Worm (Caenorhabditis elegans) whole organism, young adult: ENCODE results near the gene T20D4.3.
A peak's percentile ranks its signal among the peaks of the same experiment; 100 is the strongest.

ENCODE experiments used
- D2030.7 ChIP-seq: fragments of 200-800 bp; sonication (Bioruptor generic); IDR thresholded peaks from 2 replicates; pipeline ENCODE4 v1.3.6; 2022; ENCODE audit warnings: missing genetic modification reagents, missing genetic modification characterization, missing compliant biosample characterization
- F57A8.1 ChIP-seq: fragments of 200-800 bp; sonication (Bioruptor generic); optimal IDR thresholded peaks from 2 replicates; lab custom pipeline; 2018; ENCODE audit warnings: mild to moderate bottlenecking, missing genetic modification characterization, moderate library complexity, missing compliant biosample characterization
- K12H6.12 ChIP-seq: fragments of 200-800 bp; sonication (Bioruptor generic); optimal IDR thresholded peaks from 2 replicates; lab custom pipeline; 2018; ENCODE audit warnings: mild to moderate bottlenecking, missing genetic modification characterization, missing compliant biosample characterization
- Y53F4B.3 ChIP-seq: fragments of 200-800 bp; sonication (Bioruptor generic); IDR thresholded peaks from 2 replicates; pipeline ENCODE4 v1.3.6; 2022; ENCODE audit warnings: missing genetic modification reagents, missing genetic modification characterization, missing compliant biosample characterization
- Y56A3A.18 ChIP-seq: fragments of 200-800 bp; sonication (Bioruptor generic); IDR thresholded peaks from 2 replicates; pipeline ENCODE4 v1.3.6; 2022; ENCODE audit warnings: missing genetic modification reagents, missing genetic modification characterization, missing compliant biosample characterization
- Y95B8A.8 ChIP-seq: fragments of 200-800 bp; sonication (Bioruptor generic); IDR thresholded peaks from 2 replicates; pipeline ENCODE4 v1.3.6; 2022; ENCODE audit warnings: missing genetic modification reagents, missing genetic modification characterization, missing compliant biosample characterization
- akir-1 ChIP-seq: fragments of 200-800 bp; sonication (Bioruptor generic); optimal IDR thresholded peaks from 2 replicates; lab custom pipeline; 2018; ENCODE audit warnings: mild to moderate bottlenecking, missing genetic modification characterization, moderate library complexity, missing compliant biosample characterization
- ceh-58 ChIP-seq: fragments of 200-800 bp; sonication (Bioruptor generic); IDR thresholded peaks from 2 replicates; pipeline ENCODE4 v1.3.6; 2022; ENCODE audit warnings: missing genetic modification characterization, missing compliant biosample characterization
- ceh-79 ChIP-seq: sonication (generic microtip); optimal IDR thresholded peaks from 2 replicates; lab custom pipeline; 2017; ENCODE audit warnings: mild to moderate bottlenecking, missing genetic modification characterization, missing compliant biosample characterization
- ceh-91 ChIP-seq: fragments of 200-800 bp; sonication (Bioruptor generic); IDR thresholded peaks from 2 replicates; pipeline ENCODE4 v1.3.6; 2022; ENCODE audit warnings: missing genetic modification reagents, missing genetic modification characterization, missing compliant biosample characterization
- die-1 ChIP-seq: sonication (generic microtip); optimal IDR thresholded peaks from 2 replicates; lab custom pipeline; 2016; ENCODE audit warnings: missing genotype, mild to moderate bottlenecking, missing genetic modification characterization, missing compliant biosample characterization
- dpff-1 ChIP-seq: sonication (generic microtip); optimal IDR thresholded peaks from 2 replicates; lab custom pipeline; 2017; ENCODE audit warnings: mild to moderate bottlenecking, missing genetic modification characterization, missing compliant biosample characterization
- egl-18 ChIP-seq: fragments of 200-800 bp; sonication (Bioruptor generic); IDR thresholded peaks from 2 replicates; pipeline ENCODE4 v1.3.6; 2022; ENCODE audit warnings: missing genetic modification reagents, missing genetic modification characterization, missing compliant biosample characterization
- him-1 ChIP-seq: sonication (generic microtip); optimal IDR thresholded peaks from 2 replicates; lab custom pipeline; 2016; ENCODE audit warnings: missing genotype, missing genetic modification reagents, missing genetic modification characterization, missing compliant biosample characterization
- hlh-26 ChIP-seq: fragments of 200-800 bp; sonication (Bioruptor generic); conservative IDR thresholded peaks from 2 replicates; pipeline ENCODE4 v1.3.6; 2022; ENCODE audit warnings: missing genetic modification reagents, missing genetic modification characterization, missing compliant biosample characterization
- hmg-1.2 ChIP-seq: fragments of 200-800 bp; sonication (Bioruptor generic); IDR thresholded peaks from 2 replicates; pipeline ENCODE4 v1.3.6; 2022; ENCODE audit warnings: missing genetic modification reagents, missing genetic modification characterization, missing compliant biosample characterization
- let-526 ChIP-seq: fragments of 200-800 bp; sonication (Bioruptor generic); IDR thresholded peaks from 2 replicates; pipeline ENCODE4 v1.3.6; 2022; ENCODE audit warnings: missing genetic modification reagents, missing genetic modification characterization, missing compliant biosample characterization
- lin-40 ChIP-seq: sonication (generic microtip); optimal IDR thresholded peaks from 2 replicates; lab custom pipeline; 2016; ENCODE audit warnings: missing genetic modification characterization, mild to moderate bottlenecking, missing compliant biosample characterization, missing genotype, missing genetic modification reagents
- lsl-1 ChIP-seq: fragments of 200-800 bp; sonication (Bioruptor generic); optimal IDR thresholded peaks from 2 replicates; lab custom pipeline; 2018; ENCODE audit warnings: mild to moderate bottlenecking, missing genetic modification characterization, moderate library complexity, missing compliant biosample characterization
- lsy-27 ChIP-seq: sonication (generic microtip); optimal IDR thresholded peaks from 2 replicates; lab custom pipeline; 2017; ENCODE audit warnings: missing genetic modification characterization, mild to moderate bottlenecking, missing compliant biosample characterization, antibody characterized with exemption, missing genotype, borderline replicate concordance; ENCODE audit not compliant: insufficient read depth
- madf-3 ChIP-seq: fragments of 200-800 bp; sonication (Bioruptor generic); IDR thresholded peaks from 2 replicates; pipeline ENCODE4 v1.3.6; 2022; ENCODE audit warnings: missing genetic modification reagents, missing genetic modification characterization, missing compliant biosample characterization
- mxl-1 ChIP-seq: sonication (generic microtip); optimal IDR thresholded peaks from 2 replicates; lab custom pipeline; 2016; ENCODE audit warnings: missing genetic modification characterization, missing compliant biosample characterization
- nfya-2 ChIP-seq: fragments of 200-800 bp; sonication (Bioruptor generic); IDR thresholded peaks from 2 replicates; pipeline ENCODE4 v1.3.6; 2022; ENCODE audit warnings: missing genetic modification reagents, missing genetic modification characterization, missing compliant biosample characterization
- nhr-27 ChIP-seq: fragments of 200-800 bp; sonication (Bioruptor generic); optimal IDR thresholded peaks from 2 replicates; lab custom pipeline; 2018; ENCODE audit warnings: mild to moderate bottlenecking, missing genetic modification characterization, moderate library complexity, missing compliant biosample characterization
- nhr-80 ChIP-seq: sonication (generic microtip); optimal IDR thresholded peaks from 2 replicates; lab custom pipeline; 2016; ENCODE audit warnings: missing genetic modification characterization, missing compliant biosample characterization
- rpc-1 ChIP-seq, 2 experiments: fragments of 150-350 bp in 1 of 2; sonication (generic microtip) in 1 of 2; optimal IDR thresholded peaks; 2 replicates each; lab custom pipeline; 2014 to 2018; ENCODE audit warnings: missing biosample characterization in 1 of 2, missing genetic modification characterization in 1 of 2, missing genetic modification reagents in 1 of 2, missing genotype in 1 of 2
- snpc-3.4 ChIP-seq: sonication (generic microtip); optimal IDR thresholded peaks from 2 replicates; lab custom pipeline; 2017; ENCODE audit warnings: missing genetic modification characterization, mild to moderate bottlenecking, missing compliant biosample characterization, antibody characterized with exemption, moderate library complexity, missing genotype, missing genetic modification reagents
- snpc-4 ChIP-seq, 5 experiments: fragments of 150-350 bp in 1 of 5; sonication (generic microtip) in 4 of 5; optimal IDR thresholded peaks; 2 replicates each; lab custom pipeline; 2014 to 2018; ENCODE audit warnings: missing genetic modification characterization in 5 of 5, missing biosample characterization in 3 of 5, antibody characterized with exemption in 2 of 5, mild to moderate bottlenecking in 2 of 5, missing compliant biosample characterization in 2 of 5, missing genotype in 2 of 5, moderate library complexity in 2 of 5, missing genetic modification reagents in 1 of 5
- tbp1 ChIP-seq: fragments of 200-800 bp; sonication (Bioruptor generic); optimal IDR thresholded peaks from 2 replicates; lab custom pipeline; 2018; ENCODE audit warnings: mild to moderate bottlenecking, missing genetic modification characterization, missing compliant biosample characterization
- tlf-1 ChIP-seq: fragments of 200-800 bp; sonication (Bioruptor generic); optimal IDR thresholded peaks from 2 replicates; lab custom pipeline; 2018; ENCODE audit warnings: mild to moderate bottlenecking, missing genetic modification characterization, missing compliant biosample characterization
- unc-130 ChIP-seq: sonication (generic microtip); optimal IDR thresholded peaks from 2 replicates; lab custom pipeline; 2016; ENCODE audit warnings: missing genetic modification reagents, missing genetic modification characterization, missing compliant biosample characterization
- unc-62 ChIP-seq: fragments of 150-350 bp; optimal IDR thresholded peaks from 2 replicates; lab custom pipeline; 2014; ENCODE audit warnings: missing biosample characterization, missing genetic modification reagents, missing genetic modification characterization

The T20D4.3 gene

DNA sequence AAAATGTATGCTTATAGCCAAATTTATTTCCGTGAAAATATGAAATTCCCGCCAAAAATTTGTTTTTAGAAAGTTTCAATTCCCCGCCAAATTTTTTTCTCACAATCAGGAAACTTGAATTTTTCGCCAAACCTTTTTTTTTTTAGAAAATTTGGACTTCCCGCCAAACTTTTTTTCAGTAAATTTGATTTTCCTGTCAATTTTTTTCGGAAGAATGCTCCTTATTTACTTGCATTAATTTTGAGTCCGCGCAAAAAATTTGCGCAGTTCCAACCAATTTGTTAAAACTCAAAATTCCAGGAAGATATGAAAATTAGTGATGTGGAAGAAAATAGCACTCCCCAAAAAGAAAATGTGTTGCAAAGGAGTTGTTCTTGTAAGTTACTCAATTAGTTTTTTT, 41.9 kb downstream of the T20D4.3 start, which contains the start of gene slc-28.2:
Gene slc-28.2, plus strand, starts transcription at position 301 of the 400 bp plus-strand sequence.
- TF ChIP-seq die-1 (tag; lab: Kevin White, UChicago) (no peak), Y95B8A.8 (GFP tag; lab: Robert Waterston, UW) (no peak), Y56A3A.18 (GFP tag; lab: Robert Waterston, UW) (no peak), unc-130 (no peak), K12H6.12 (tag; lab: Kevin White, UChicago) (no peak), unc-62 (no peak), nfya-2 (GFP tag; lab: Robert Waterston, UW) (no peak), nhr-80 (tag; lab: Kevin White, UChicago) (no peak), tbp1 (no peak), Y53F4B.3 (GFP tag; lab: Robert Waterston, UW) (no peak), lsy-27 (tag; lab: Kevin White, UChicago) (no peak), ceh-58 (no peak), ceh-79 (tag; lab: Kevin White, UChicago) (no peak), hlh-26 (GFP tag; lab: Robert Waterston, UW) (no peak), let-526 (GFP tag; lab: Robert Waterston, UW) (no peak), snpc-3.4 (no peak), madf-3 (no peak), dpff-1 (no peak), ceh-91 (GFP tag; lab: Robert Waterston, UW) (no peak)

DNA sequence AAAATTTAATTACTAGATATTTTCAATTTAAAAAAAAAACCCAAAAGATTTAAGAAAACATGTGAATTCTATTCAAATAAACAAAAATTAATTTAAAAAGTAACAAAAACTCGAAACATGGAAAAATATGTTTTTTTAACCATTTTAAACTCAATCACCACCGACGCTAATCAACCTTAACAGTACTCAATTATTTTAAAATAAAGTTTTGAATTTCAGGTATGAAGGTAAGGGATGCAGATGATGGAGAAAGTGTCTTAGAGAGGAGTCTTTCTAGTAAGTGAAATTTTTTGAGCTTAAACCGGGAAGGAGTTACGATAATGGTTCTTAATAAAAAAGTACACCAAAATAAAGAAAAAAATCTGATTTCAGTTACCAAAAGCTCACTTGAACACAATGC, 45.5 kb downstream of the T20D4.3 start, which contains the start of gene slc-28.1:
Gene slc-28.1, plus strand, starts transcription at position 301 of the 400 bp plus-strand sequence.
- TF ChIP-seq lin-40 (tag; lab: Kevin White, UChicago) (no peak), ceh-58 (no peak), F57A8.1 (GFP tag; lab: Kevin White, UChicago) (no peak), dpff-1 (no peak)

DNA sequence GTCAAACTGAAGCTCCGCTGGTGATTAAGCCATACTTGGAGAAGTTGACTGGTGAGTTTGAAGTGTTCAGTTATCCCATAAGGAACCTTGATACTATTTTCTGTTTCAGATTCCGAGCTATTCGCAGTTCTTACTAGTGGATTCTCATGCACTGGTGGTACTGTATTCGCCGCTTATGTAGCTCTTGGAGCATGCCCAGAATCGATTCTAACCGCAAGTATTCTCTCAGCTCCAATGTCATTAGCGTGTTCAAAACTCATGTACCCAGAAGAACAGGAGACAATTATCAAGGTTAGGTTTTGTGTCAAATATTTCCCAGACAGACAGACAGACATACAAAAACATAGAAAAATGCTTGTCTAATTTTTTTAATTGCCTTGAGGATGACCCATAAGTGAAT, 46.9 kb downstream of the T20D4.3 start:
- no peak for TF ChIP-seq egl-18
- TF ChIP-seq K12H6.12 (tag; lab: Kevin White, UChicago): no peak
- no peak for TF ChIP-seq tlf-1 (GFP tag; lab: Kevin White, UChicago)
- no peak for TF ChIP-seq akir-1 (GFP tag; lab: Kevin White, UChicago)

DNA sequence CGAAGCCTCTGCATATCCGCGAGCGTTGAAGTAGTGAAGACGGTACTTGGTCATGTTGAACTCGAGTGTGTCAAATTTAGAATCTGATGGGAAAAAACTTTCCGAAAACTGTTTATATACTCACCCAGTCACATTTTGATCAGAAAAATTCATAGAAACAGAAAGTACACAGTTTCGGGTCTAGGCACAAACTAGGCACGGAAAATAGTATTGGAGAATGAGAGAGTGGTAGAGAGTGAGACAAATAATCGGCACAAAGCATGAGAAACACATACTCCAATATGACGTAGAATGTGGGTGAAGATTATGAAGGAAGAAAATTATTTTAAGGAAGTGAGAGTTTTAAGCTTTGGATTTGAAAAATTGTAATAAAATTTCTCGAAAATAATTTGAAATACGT, 50.4 kb downstream of the T20D4.3 start, which contains the start of gene gst-33:
Gene gst-33, minus strand, starts transcription at position 127 of the 400 bp plus-strand sequence.
- TF ChIP-seq hmg-1.2 (peak; percentile 88), mxl-1 (no peak), lsl-1 (no peak)
- TF ChIP-seq, all 124 proteins: peak for 1

DNA sequence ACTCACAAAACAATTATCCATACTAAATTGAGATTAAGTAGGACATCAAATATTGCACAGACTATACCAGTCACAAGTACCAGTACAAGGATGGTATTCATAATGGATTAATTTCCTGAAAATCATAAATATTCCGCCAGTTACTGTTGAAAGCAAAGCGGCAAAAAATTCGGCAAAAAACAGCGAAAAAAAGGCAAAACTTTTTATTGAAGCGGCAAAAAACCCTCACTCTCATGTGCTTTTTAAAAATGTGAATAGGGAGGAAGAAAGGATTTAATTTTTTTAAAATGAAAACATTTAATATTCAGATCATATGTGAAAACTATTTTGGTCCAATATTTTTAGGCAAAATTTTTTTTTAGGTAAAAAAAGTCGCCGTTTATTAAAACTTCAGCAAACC, 52.8 kb downstream of the T20D4.3 start, which contains the start of gene srbc-29:
Gene srbc-29, minus strand, starts transcription at position 101 of the 400 bp plus-strand sequence.
- no peak for TF ChIP-seq him-1 (tag; lab: Kevin White, UChicago)
- TF ChIP-seq snpc-4 (GFP tag; optimal IDR thresholded peaks at IDR 0.05; lab: Kevin White, UChicago): no peak
- no peak for TF ChIP-seq snpc-4 (tag; optimal IDR thresholded peaks at IDR 0.05; lab: Kevin White, UChicago)
- TF ChIP-seq rpc-1 (optimal IDR thresholded peaks at IDR 0.05; lab: Kevin White, UChicago): no peak
- no peak for TF ChIP-seq rpc-1 (tag; optimal IDR thresholded peaks at IDR 0.05; lab: Kevin White, UChicago)
- no peak for TF ChIP-seq nhr-27 (tag; lab: Kevin White, UChicago)
- TF ChIP-seq D2030.7 (GFP tag; lab: Robert Waterston, UW): no peak
- TF ChIP-seq, all 124 proteins: peak for 0
